Fruit fly (Drosophila melanogaster) whole organism, adult: Measurements from ENCODE around the gene CG15012.

Experiments
- CG11617 ChIP-seq: fragments of 200-800 bp; sonication (Bioruptor generic); optimal IDR thresholded peaks from 2 replicates; lab custom pipeline; 2017; ENCODE audit warnings: mild to moderate bottlenecking, missing biosample characterization, missing genetic modification reagents, missing genetic modification characterization
- CG14711 ChIP-seq: fragments of 200-800 bp; sonication (Bioruptor generic); optimal IDR thresholded peaks from 2 replicates; lab custom pipeline; 2018; ENCODE audit warnings: missing biosample characterization, mild to moderate bottlenecking, missing genetic modification characterization, moderate library complexity
- CG1620 ChIP-seq: fragments of 200-800 bp; sonication (Bioruptor generic); optimal IDR thresholded peaks from 2 replicates; lab custom pipeline; 2016; ENCODE audit warnings: missing biosample characterization, missing genetic modification characterization
- CG7101 ChIP-seq: fragments of 200-800 bp; sonication (Bioruptor generic); optimal IDR thresholded peaks from 2 replicates; lab custom pipeline; 2018; ENCODE audit warnings: missing biosample characterization, mild to moderate bottlenecking, missing genetic modification characterization, moderate library complexity
- Hr96 ChIP-seq: fragments of 200-800 bp; sonication (Bioruptor generic); optimal IDR thresholded peaks from 2 replicates; lab custom pipeline; 2016; ENCODE audit warnings: missing biosample characterization, missing genetic modification characterization
- Mnt ChIP-seq: fragments of 200-800 bp; sonication (Bioruptor generic); optimal IDR thresholded peaks from 2 replicates; lab custom pipeline; 2016; ENCODE audit warnings: missing biosample characterization, mild to moderate bottlenecking, missing genetic modification characterization
- cnc ChIP-seq, 2 experiments: fragments of >200 bp; optimal IDR thresholded peaks; 2 replicates each; lab custom pipeline; 2017
- ovo ChIP-seq: fragments of 200-800 bp; sonication (Bioruptor generic); optimal IDR thresholded peaks from 2 replicates; lab custom pipeline; 2016; ENCODE audit warnings: missing biosample characterization, missing genetic modification characterization
- tj ChIP-seq: fragments of 200-800 bp; sonication (Bioruptor generic); optimal IDR thresholded peaks from 3 replicates; lab custom pipeline; 2017; ENCODE audit warnings: missing biosample characterization, mild to moderate bottlenecking, missing genetic modification characterization, moderate library complexity

- no peak for TF ChIP-seq Mnt (GFP tag; lab: Kevin White, UChicago)
- TF ChIP-seq cnc (optimal IDR thresholded peaks at IDR 0.05; lab: Kevin White, UChicago): no peak
- no peak for TF ChIP-seq Hr96 (GFP tag; lab: Kevin White, UChicago)
- no peak for TF ChIP-seq CG1620 (GFP tag; lab: Kevin White, UChicago)
- no peak for TF ChIP-seq ovo (GFP tag; lab: Kevin White, UChicago)
- no peak for TF ChIP-seq tj (GFP tag; lab: Kevin White, UChicago)
- no peak for TF ChIP-seq CG7101 (tag; lab: Kevin White, UChicago)
- TF ChIP-seq CG14711 (tag; lab: Kevin White, UChicago): no peak
- TF ChIP-seq CG11617: no peak
Observed at dm6 chr3L:4296760-4297159, 4.7 kb upstream of the CG15012 start.
